Worm (Caenorhabditis elegans) whole organism, L3 larva: ENCODE measurements around the gene pph-4.1.
A peak's percentile ranks its signal among the peaks of the same experiment; 100 is the strongest.

Experiments
- R02D3.7 ChIP-seq: fragments of 150-350 bp; optimal IDR thresholded peaks from 2 replicates; lab custom pipeline; 2014; ENCODE audit warnings: missing biosample characterization, missing genetic modification characterization
- ceh-28 ChIP-seq: fragments of 150-350 bp; optimal IDR thresholded peaks from 2 replicates; lab custom pipeline; 2014; ENCODE audit warnings: missing biosample characterization, missing genetic modification reagents, missing genetic modification characterization
- ceh-9 ChIP-seq: sonication (generic microtip); optimal IDR thresholded peaks from 2 replicates; lab custom pipeline; 2018; ENCODE audit warnings: missing biosample characterization, missing genetic modification characterization
- daf-12 ChIP-seq: fragments of 150-350 bp; optimal IDR thresholded peaks from 2 replicates; lab custom pipeline; 2014; ENCODE audit warnings: missing biosample characterization, missing genetic modification reagents, missing genetic modification characterization
- egl-5 ChIP-seq: fragments of 150-350 bp; optimal IDR thresholded peaks from 2 replicates; lab custom pipeline; 2017; ENCODE audit warnings: missing biosample characterization, missing genetic modification reagents, missing genetic modification characterization, inconsistent platforms
- elt-1 ChIP-seq: fragments of 150-350 bp; optimal IDR thresholded peaks from 2 replicates; lab custom pipeline; 2014; ENCODE audit warnings: missing biosample characterization, missing genetic modification characterization
- elt-2 ChIP-seq: sonication (generic microtip); optimal IDR thresholded peaks from 2 replicates; lab custom pipeline; 2016; ENCODE audit warnings: missing genetic modification reagents, mild to moderate bottlenecking, missing genetic modification characterization, missing compliant biosample characterization
- fkh-10 ChIP-seq: sonication (generic microtip); optimal IDR thresholded peaks from 2 replicates; lab custom pipeline; 2017; ENCODE audit warnings: missing biosample characterization, missing genetic modification reagents, missing genetic modification characterization
- hmg-11 ChIP-seq: sonication (generic microtip); optimal IDR thresholded peaks from 2 replicates; lab custom pipeline; 2016; ENCODE audit warnings: missing genetic modification characterization, missing compliant biosample characterization
- jun-1 ChIP-seq: fragments of 150-350 bp; optimal IDR thresholded peaks from 2 replicates; lab custom pipeline; 2014; ENCODE audit warnings: missing biosample characterization, missing genetic modification reagents, missing genetic modification characterization
- lin-15B ChIP-seq: fragments of 150-350 bp; optimal IDR thresholded peaks from 2 replicates; lab custom pipeline; 2014; ENCODE audit warnings: missing biosample characterization, missing genetic modification characterization
- lin-39 ChIP-seq: fragments of 150-350 bp; optimal IDR thresholded peaks from 2 replicates; lab custom pipeline; 2018; ENCODE audit warnings: missing biosample characterization, missing genetic modification reagents, missing genetic modification characterization
- lsy-12 ChIP-seq: sonication (generic microtip); optimal IDR thresholded peaks from 2 replicates; lab custom pipeline; 2016; ENCODE audit warnings: mild to moderate bottlenecking, missing genetic modification characterization, missing compliant biosample characterization
- mml-1 ChIP-seq: fragments of 150-350 bp; sonication (generic microtip); optimal IDR thresholded peaks from 3 replicates; lab custom pipeline; 2014; ENCODE audit warnings: missing biosample characterization, missing genetic modification characterization
- nfya-1 ChIP-seq: sonication (generic microtip); optimal IDR thresholded peaks from 2 replicates; lab custom pipeline; 2017; ENCODE audit warnings: missing genetic modification characterization, mild to moderate bottlenecking, missing compliant biosample characterization, antibody characterized with exemption, moderate library complexity; ENCODE audit not compliant: insufficient read depth
- nhr-23 ChIP-seq: fragments of 150-350 bp; optimal IDR thresholded peaks from 2 replicates; lab custom pipeline; 2014; ENCODE audit warnings: missing biosample characterization, missing genetic modification reagents, missing genetic modification characterization
- nhr-237 ChIP-seq: fragments of 150-350 bp; optimal IDR thresholded peaks from 2 replicates; lab custom pipeline; 2014; ENCODE audit warnings: missing biosample characterization, missing genetic modification characterization
- nhr-25 ChIP-seq: sonication (generic microtip); optimal IDR thresholded peaks from 2 replicates; lab custom pipeline; 2017; ENCODE audit warnings: missing biosample characterization, missing genetic modification characterization
- nhr-28 ChIP-seq: fragments of 150-350 bp; optimal IDR thresholded peaks from 2 replicates; lab custom pipeline; 2014; ENCODE audit warnings: missing biosample characterization, missing genetic modification characterization
- nhr-43 ChIP-seq: sonication (generic microtip); optimal IDR thresholded peaks from 2 replicates; lab custom pipeline; 2016; ENCODE audit warnings: mild to moderate bottlenecking, missing genetic modification characterization, missing compliant biosample characterization; ENCODE audit not compliant: poor library complexity, severe bottlenecking
- nhr-67 ChIP-seq: fragments of 150-350 bp; optimal IDR thresholded peaks from 2 replicates; lab custom pipeline; 2014; ENCODE audit warnings: missing biosample characterization, missing genetic modification characterization
- nhr-77 ChIP-seq: fragments of 150-350 bp; optimal IDR thresholded peaks from 2 replicates; lab custom pipeline; 2014; ENCODE audit warnings: missing biosample characterization, missing genetic modification characterization
- pha-4 ChIP-seq: fragments of 150-350 bp; optimal IDR thresholded peaks from 2 replicates; lab custom pipeline; 2014; ENCODE audit warnings: missing biosample characterization, missing genetic modification reagents, missing genetic modification characterization
- pqm-1 ChIP-seq: fragments of 150-350 bp; optimal IDR thresholded peaks from 2 replicates; lab custom pipeline; 2017; ENCODE audit warnings: missing biosample characterization, missing genetic modification characterization, inconsistent platforms
- skn-1 ChIP-seq: fragments of 150-350 bp; optimal IDR thresholded peaks from 2 replicates; lab custom pipeline; 2014; ENCODE audit warnings: missing biosample characterization, missing genetic modification characterization
- snpc-4 ChIP-seq: fragments of 150-350 bp; optimal IDR thresholded peaks from 2 replicates; lab custom pipeline; 2014; ENCODE audit warnings: missing biosample characterization, missing genetic modification characterization
- tbx-2 ChIP-seq: sonication (generic microtip); optimal IDR thresholded peaks from 2 replicates; lab custom pipeline; 2016; ENCODE audit warnings: mild to moderate bottlenecking, missing genetic modification characterization, missing compliant biosample characterization
- unc-39 ChIP-seq: sonication (generic microtip); optimal IDR thresholded peaks from 4 replicates; lab custom pipeline; 2017; ENCODE audit warnings: missing biosample characterization, missing genetic modification characterization
- unc-62 ChIP-seq: fragments of 150-350 bp; sonication (generic microtip); optimal IDR thresholded peaks from 4 replicates; lab custom pipeline; 2014; ENCODE audit warnings: missing biosample characterization, missing genetic modification reagents, missing genetic modification characterization
- zag-1 ChIP-seq: fragments of 150-350 bp; optimal IDR thresholded peaks from 2 replicates; lab custom pipeline; 2014; ENCODE audit warnings: missing biosample characterization, missing genetic modification characterization

Gene pph-4.1

ce11 chrIII:12344940-12345339 is 6.2 kb downstream of the pph-4.1 start:
- TF ChIP-seq nhr-43 (tag; lab: Kevin White, UChicago) (no peak), skn-1 (tag; lab: Kevin White, UChicago) (no peak), ceh-28 (no peak), hmg-11 (tag; lab: Kevin White, UChicago) (no peak), nhr-237 (tag; lab: Kevin White, UChicago) (no peak), elt-1 (tag; lab: Kevin White, UChicago) (no peak), nfya-1 (tag; lab: Kevin White, UChicago) (peak; percentile 100)

DNA sequence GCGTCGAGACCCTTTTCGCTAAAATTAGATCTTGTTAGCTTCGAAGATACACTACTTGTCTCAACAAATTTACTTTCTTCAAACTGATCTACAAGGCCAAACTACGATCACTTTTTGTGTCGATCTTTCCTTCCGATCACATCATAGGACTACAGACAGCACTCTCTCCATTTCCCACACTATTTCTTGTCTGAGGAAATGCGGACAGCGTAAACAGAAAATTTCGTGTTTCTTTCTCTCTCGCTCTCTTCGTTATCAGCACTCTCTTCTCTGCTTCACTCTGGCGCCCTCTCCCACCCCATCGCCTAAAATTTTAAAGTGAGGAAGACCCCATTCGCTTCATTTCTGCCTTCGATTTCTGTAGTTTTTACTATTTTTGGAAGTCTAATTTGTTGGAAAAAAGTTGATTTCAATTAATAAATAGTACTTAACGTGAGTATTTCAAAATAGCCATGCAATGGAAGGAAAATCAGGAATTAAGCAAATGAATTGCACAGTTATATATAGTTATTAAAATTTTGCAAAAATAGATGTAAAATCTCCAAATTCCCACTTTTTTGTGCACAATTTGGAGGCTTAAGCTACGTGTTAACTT is 15.6 kb downstream of the pph-4.1 start:
- TF ChIP-seq hmg-11 (tag; lab: Kevin White, UChicago) (peak; percentile 84), pqm-1 (tag; lab: Kevin White, UChicago) (peak; percentile 57), nhr-43 (tag; lab: Kevin White, UChicago) (peak; percentile 45), fkh-10 (GFP tag; lab: Kevin White, UChicago) (no peak), nfya-1 (tag; lab: Kevin White, UChicago) (peak; percentile 89), R02D3.7 (tag; lab: Kevin White, UChicago) (peak; percentile 5), daf-12 (no peak), lin-15B (tag; lab: Kevin White, UChicago) (peak; percentile 64), nhr-67 (tag; lab: Kevin White, UChicago) (no peak), nhr-23 (tag; lab: Kevin White, UChicago) (peak; percentile 47), ceh-28 (peak; percentile 43), egl-5 (tag; lab: Kevin White, UChicago) (peak; percentile 12), elt-1 (tag; lab: Kevin White, UChicago) (peak; percentile 59), unc-62 (GFP tag; lab: Kevin White, UChicago) (no peak), jun-1 (tag; lab: Kevin White, UChicago) (peak; percentile 85), nhr-25 (peak; percentile 92), skn-1 (tag; lab: Kevin White, UChicago) (no peak), elt-2 (tag; lab: Kevin White, UChicago) (peak; percentile 72), snpc-4 (peak; percentile 38), lsy-12 (no peak), pha-4 (tag; lab: Kevin White, UChicago) (peak; percentile 93), nhr-237 (tag; lab: Kevin White, UChicago) (no peak)

DNA sequence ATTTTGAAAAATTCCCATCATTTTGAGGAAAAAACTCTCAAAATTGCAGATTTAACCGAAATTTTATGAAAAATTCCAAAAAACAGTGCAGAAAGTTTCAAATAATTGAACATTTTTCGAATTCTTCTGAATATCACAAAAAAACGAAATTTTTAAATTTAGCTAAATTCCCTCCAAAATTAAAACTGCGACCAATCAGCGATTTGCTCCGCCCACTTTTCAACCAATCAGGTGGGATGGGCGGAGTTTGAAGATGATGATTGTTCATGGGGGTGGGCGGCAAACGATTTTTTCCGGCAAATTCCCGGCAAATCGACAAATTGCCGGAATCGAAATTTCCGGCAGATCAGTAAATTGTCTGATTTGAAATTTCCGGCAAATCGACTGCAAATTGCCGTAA is 16.9 kb downstream of the pph-4.1 start:
- TF ChIP-seq nfya-1 (tag; lab: Kevin White, UChicago) (peak; percentile 76), nhr-28 (tag; lab: Kevin White, UChicago) (no peak)

DNA sequence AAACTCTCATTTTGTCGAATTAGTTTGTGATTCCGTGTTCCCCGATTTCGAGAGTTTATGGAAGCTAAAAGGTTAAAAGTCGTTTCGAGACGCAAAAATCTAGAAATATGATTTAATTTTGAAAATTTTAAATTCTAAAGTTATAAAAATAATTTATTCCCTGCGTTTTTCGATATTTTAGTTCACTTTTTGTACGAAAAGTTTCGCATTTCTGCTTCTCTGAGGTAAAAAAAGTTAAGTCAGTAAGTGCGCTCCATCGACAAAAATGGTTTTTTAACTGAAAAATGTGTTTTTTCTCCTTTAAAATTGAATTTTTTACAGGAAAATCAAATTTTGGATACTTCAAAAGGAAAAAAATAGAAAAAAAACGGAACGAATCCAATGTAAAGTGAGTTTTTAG is 17.7 kb downstream of the pph-4.1 start, which contains the start of gene zip-1:
TSS of gene zip-1 (plus strand) at position 301 of the 400 bp plus-strand sequence.
- TF ChIP-seq daf-12 (no peak), nhr-67 (tag; lab: Kevin White, UChicago) (no peak), egl-5 (tag; lab: Kevin White, UChicago) (no peak), elt-1 (tag; lab: Kevin White, UChicago) (no peak), ceh-9 (tag; lab: Kevin White, UChicago) (no peak), nhr-25 (no peak), nhr-43 (tag; lab: Kevin White, UChicago) (no peak), nhr-23 (tag; lab: Kevin White, UChicago) (no peak), nhr-77 (tag; lab: Kevin White, UChicago) (no peak), unc-39 (no peak), lin-39 (tag; lab: Kevin White, UChicago) (no peak), mml-1 (tag; lab: Kevin White, UChicago) (no peak), elt-2 (tag; lab: Kevin White, UChicago) (no peak), zag-1 (tag; lab: Kevin White, UChicago) (no peak), lin-15B (tag; lab: Kevin White, UChicago) (no peak), jun-1 (tag; lab: Kevin White, UChicago) (no peak), hmg-11 (tag; lab: Kevin White, UChicago) (no peak), tbx-2 (tag; lab: Kevin White, UChicago) (no peak), nhr-237 (tag; lab: Kevin White, UChicago) (no peak)

- peak; percentile 97 for TF ChIP-seq nfya-1 (tag; lab: Kevin White, UChicago)
- TF ChIP-seq pha-4 (tag; lab: Kevin White, UChicago) = no peak
- TF ChIP-seq R02D3.7 (tag; lab: Kevin White, UChicago) = no peak
These were observed 19.8 kb downstream of the pph-4.1 start for ce11 chrIII:12331300-12331699.
